Fruit fly (Drosophila melanogaster): Measurements from ENCODE around the gene eEF1alpha2.

Gene eEF1alpha2

dm6 chr3R:31762672-31763071, 24.4 kb downstream of the eEF1alpha2 start:
- TF ChIP-seq CG33017 (tag; optimal IDR thresholded peaks at IDR 0.05) (no peak), CG7045 (GFP tag; optimal IDR thresholded peaks at IDR 0.05) (no peak), toe (GFP tag; optimal IDR thresholded peaks at IDR 0.05) (no peak), CG5204 (GFP tag; optimal IDR thresholded peaks at IDR 0.05) (no peak)

dm6 chr3R:31764672-31765071, 26.4 kb downstream of the eEF1alpha2 start, which contains the start of gene CG2150:
TSS of gene CG2150 (minus strand) at chr3R:31764772.
- TF ChIP-seq CG33017 (tag; optimal IDR thresholded peaks at IDR 0.05) = no peak
- TF ChIP-seq CG14711 (tag; optimal IDR thresholded peaks at IDR 0.05) = no peak
- no peak for TF ChIP-seq Mnt (GFP tag; optimal IDR thresholded peaks at IDR 0.05)
- no peak for TF ChIP-seq tj (GFP tag; optimal IDR thresholded peaks at IDR 0.05)
- TF ChIP-seq toe (GFP tag; optimal IDR thresholded peaks at IDR 0.05) = no peak

dm6 chr3R:31765145-31765544, 26.9 kb downstream of the eEF1alpha2 start:
- TF ChIP-seq pad (GFP tag; optimal IDR thresholded peaks at IDR 0.05) = no peak
- TF ChIP-seq CG7045 (GFP tag; optimal IDR thresholded peaks at IDR 0.05) = no peak
- TF ChIP-seq Hr96 (GFP tag; optimal IDR thresholded peaks at IDR 0.05) = no peak
- no peak for TF ChIP-seq Clk (GFP tag; optimal IDR thresholded peaks at IDR 0.05)
- no peak for TF ChIP-seq cic (GFP tag; optimal IDR thresholded peaks at IDR 0.05)
- no peak for TF ChIP-seq toe (GFP tag; optimal IDR thresholded peaks at IDR 0.05)
- TF ChIP-seq CG33017 (tag; optimal IDR thresholded peaks at IDR 0.05) = no peak
- TF ChIP-seq CG11617 (GFP tag; optimal IDR thresholded peaks at IDR 0.05) = no peak
- TF ChIP-seq CG1620 (GFP tag; optimal IDR thresholded peaks at IDR 0.05) = no peak
- TF ChIP-seq Crg-1 (GFP tag; optimal IDR thresholded peaks at IDR 0.05) = no peak
- no peak for TF ChIP-seq CG5204 (GFP tag; optimal IDR thresholded peaks at IDR 0.05)

DNA sequence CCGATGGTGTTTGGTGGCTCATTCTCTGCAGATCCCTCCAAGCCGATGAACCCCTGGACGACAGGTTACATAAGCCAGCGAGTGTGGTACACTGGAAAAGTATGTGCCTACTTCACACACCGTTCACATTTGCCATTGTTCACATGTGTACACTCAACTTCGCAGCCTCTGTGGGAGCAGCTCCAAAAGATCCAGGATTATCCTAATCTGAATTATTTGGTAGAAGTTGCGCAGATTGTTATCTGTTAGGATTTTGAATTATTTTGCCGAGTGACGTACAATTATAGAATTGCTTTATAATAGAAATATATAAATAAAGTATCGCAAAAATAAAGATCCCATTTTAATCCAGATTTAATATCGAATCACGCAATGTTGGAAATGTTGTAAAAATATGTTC, 29.3 kb downstream of the eEF1alpha2 start:
- TF ChIP-seq cic (GFP tag; optimal IDR thresholded peaks at IDR 0.05) = no peak
- no peak for TF ChIP-seq CG14711 (tag; optimal IDR thresholded peaks at IDR 0.05)
- no peak for TF ChIP-seq CG7045 (GFP tag; optimal IDR thresholded peaks at IDR 0.05)
- no peak for TF ChIP-seq Hr96 (GFP tag; optimal IDR thresholded peaks at IDR 0.05)
- no peak for TF ChIP-seq bab1 (GFP tag; optimal IDR thresholded peaks at IDR 0.05)
- TF ChIP-seq CG33017 (tag; optimal IDR thresholded peaks at IDR 0.05) = no peak
- TF ChIP-seq toe (GFP tag; optimal IDR thresholded peaks at IDR 0.05) = no peak
- TF ChIP-seq ovo (GFP tag; optimal IDR thresholded peaks at IDR 0.05) = no peak
- TF ChIP-seq Clk (GFP tag; optimal IDR thresholded peaks at IDR 0.05) = no peak
- no peak for TF ChIP-seq Crg-1 (GFP tag; optimal IDR thresholded peaks at IDR 0.05)
- no peak for TF ChIP-seq CG12768 (GFP tag; optimal IDR thresholded peaks at IDR 0.05)
- TF ChIP-seq kay (GFP tag; ENCODE audit: borderline replicate concordance) = no peak
- no peak for TF ChIP-seq CG11617 (GFP tag; optimal IDR thresholded peaks at IDR 0.05)

DNA sequence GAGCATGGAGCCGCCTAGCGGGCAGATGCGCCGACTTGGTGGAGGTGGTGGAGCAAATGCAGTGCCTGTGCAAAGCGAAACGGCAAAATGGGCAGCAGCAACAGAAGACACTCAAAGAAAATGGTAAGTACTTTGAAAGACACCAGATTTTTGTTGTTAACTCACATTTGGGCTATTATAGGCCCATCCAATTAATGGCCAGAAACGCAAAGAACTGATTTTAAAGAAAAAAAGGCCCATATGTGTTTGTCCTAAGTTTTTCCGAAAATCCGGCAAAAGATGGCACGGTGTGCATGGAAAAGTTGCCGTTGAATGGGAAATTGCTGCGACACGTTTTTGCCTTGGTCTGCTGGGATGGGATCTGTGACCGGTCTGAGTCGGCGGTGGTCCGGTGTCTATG, 29.9 kb downstream of the eEF1alpha2 start:
- no peak for TF ChIP-seq CG14711 (tag; optimal IDR thresholded peaks at IDR 0.05)
- TF ChIP-seq CG7101 (tag; optimal IDR thresholded peaks at IDR 0.05) = no peak
- TF ChIP-seq cic (GFP tag; optimal IDR thresholded peaks at IDR 0.05) = no peak
- TF ChIP-seq CG7045 (GFP tag; optimal IDR thresholded peaks at IDR 0.05) = no peak
- no peak for TF ChIP-seq CG11617 (GFP tag; optimal IDR thresholded peaks at IDR 0.05)
- TF ChIP-seq CG1620 (GFP tag; optimal IDR thresholded peaks at IDR 0.05) = no peak
- TF ChIP-seq Clk (GFP tag; optimal IDR thresholded peaks at IDR 0.05) = no peak
- no peak for TF ChIP-seq CG5204 (GFP tag; optimal IDR thresholded peaks at IDR 0.05)
- TF ChIP-seq Hr96 (GFP tag; optimal IDR thresholded peaks at IDR 0.05) = no peak
- TF ChIP-seq pad (GFP tag; optimal IDR thresholded peaks at IDR 0.05) = no peak
- no peak for TF ChIP-seq Crg-1 (GFP tag; optimal IDR thresholded peaks at IDR 0.05)
- no peak for TF ChIP-seq bab1 (GFP tag; optimal IDR thresholded peaks at IDR 0.05)
- no peak for TF ChIP-seq Mnt (GFP tag; optimal IDR thresholded peaks at IDR 0.05)
- no peak for TF ChIP-seq cnc (optimal IDR thresholded peaks at IDR 0.05)
- no peak for TF ChIP-seq toe (GFP tag; optimal IDR thresholded peaks at IDR 0.05)
- TF ChIP-seq CG33017 (tag; optimal IDR thresholded peaks at IDR 0.05) = no peak
- no peak for TF ChIP-seq CG12768 (GFP tag; optimal IDR thresholded peaks at IDR 0.05)
- no peak for TF ChIP-seq kay (GFP tag; ENCODE audit: borderline replicate concordance)
- no peak for TF ChIP-seq ovo (GFP tag; optimal IDR thresholded peaks at IDR 0.05)
- TF ChIP-seq tj (GFP tag; optimal IDR thresholded peaks at IDR 0.05) = no peak

dm6 chr3R:31771790-31772576, 33.7 kb downstream of the eEF1alpha2 start, which contains the start of the genes betaGlu and sip3:
TSS of gene betaGlu (minus strand) at chr3R:31771848.
TSS of gene sip3 (plus strand) at chr3R:31772219.
- TF ChIP-seq CG33017 (tag; optimal IDR thresholded peaks at IDR 0.05) (no peak), CG11617 (GFP tag; optimal IDR thresholded peaks at IDR 0.05) (peak; percentile 31), cnc (optimal IDR thresholded peaks at IDR 0.05) (no peak), Mnt (GFP tag; optimal IDR thresholded peaks at IDR 0.05) (no peak), bab1 (GFP tag; optimal IDR thresholded peaks at IDR 0.05) (peak; percentile 32), ovo (GFP tag; optimal IDR thresholded peaks at IDR 0.05) (no peak), Clk (GFP tag; optimal IDR thresholded peaks at IDR 0.05) (no peak), pad (GFP tag; optimal IDR thresholded peaks at IDR 0.05) (peak; percentile 7), CG1620 (GFP tag; optimal IDR thresholded peaks at IDR 0.05) (peak; percentile 7), CG14711 (tag; optimal IDR thresholded peaks at IDR 0.05) (no peak), CG7045 (GFP tag; optimal IDR thresholded peaks at IDR 0.05) (no peak), Hr96 (GFP tag; optimal IDR thresholded peaks at IDR 0.05) (no peak), CG7101 (tag; optimal IDR thresholded peaks at IDR 0.05) (no peak), CG12768 (GFP tag; optimal IDR thresholded peaks at IDR 0.05) (no peak), tj (GFP tag; optimal IDR thresholded peaks at IDR 0.05) (no peak), Crg-1 (GFP tag; optimal IDR thresholded peaks at IDR 0.05) (no peak), toe (GFP tag; optimal IDR thresholded peaks at IDR 0.05) (peak; percentile 61), kay (GFP tag; ENCODE audit: borderline replicate concordance) (peak; percentile 96), cic (GFP tag; optimal IDR thresholded peaks at IDR 0.05) (no peak), CG5204 (GFP tag; optimal IDR thresholded peaks at IDR 0.05) (no peak)
